Fruit fly (Drosophila melanogaster) whole organism, wandering third instar larva: ENCODE measurements around the gene CG18249.

Experiments
- CG9705 ChIP-seq: fragments of 200-800 bp; sonication (Bioruptor generic); optimal IDR thresholded peaks from 2 replicates; lab custom pipeline; 2018; ENCODE audit warnings: missing biosample characterization, mild to moderate bottlenecking, missing genetic modification characterization
- Dfd ChIP-seq: fragments of >200 bp; optimal IDR thresholded peaks from 2 replicates; lab custom pipeline; 2017; ENCODE audit warnings: missing biosample characterization, missing genetic modification characterization
- Hr78 ChIP-seq: fragments of >200 bp; optimal IDR thresholded peaks from 2 replicates; lab custom pipeline; 2017; ENCODE audit warnings: missing biosample characterization, missing genetic modification characterization
- Hr83 ChIP-seq: fragments of 200-300 bp; sonication (Bioruptor generic); optimal IDR thresholded peaks from 2 replicates; lab custom pipeline; 2016; ENCODE audit warnings: missing biosample characterization, mild to moderate bottlenecking, missing genetic modification characterization, moderate library complexity; ENCODE audit not compliant: poor library complexity, severe bottlenecking
- Mio ChIP-seq: sonication (Bioruptor generic); optimal IDR thresholded peaks from 2 replicates; lab custom pipeline; 2016; ENCODE audit warnings: missing biosample characterization, missing genetic modification characterization
- Myc ChIP-seq: fragments of >200 bp; optimal IDR thresholded peaks from 2 replicates; lab custom pipeline; 2017
- N ChIP-seq: fragments of >200 bp; optimal IDR thresholded peaks from 2 replicates; lab custom pipeline; 2018; ENCODE audit warnings: missing biosample characterization, missing external identifiers, missing genetic modification characterization
- OdsH ChIP-seq: fragments of 200-800 bp; sonication (Bioruptor generic); optimal IDR thresholded peaks from 2 replicates; lab custom pipeline; 2016; ENCODE audit warnings: missing biosample characterization, mild to moderate bottlenecking, missing genetic modification characterization
- Vsx2 ChIP-seq: fragments of 200-300, 225-300 bp; sonication (Bioruptor generic); optimal IDR thresholded peaks from 2 replicates; lab custom pipeline; 2018; ENCODE audit warnings: missing biosample characterization, missing genetic modification characterization; ENCODE audit not compliant: partially characterized antibody
- brk ChIP-seq: fragments of 200-800 bp; sonication (Bioruptor generic); optimal IDR thresholded peaks from 2 replicates; lab custom pipeline; 2016; ENCODE audit warnings: missing biosample characterization, mild to moderate bottlenecking, missing genetic modification characterization
- dl ChIP-seq, 2 experiments: fragments of 175-275, 200-275 bp in 1 of 2; fragments of 200-275 bp in 1 of 2; sonication (Bioruptor generic); optimal IDR thresholded peaks; lab custom pipeline; 2018; ENCODE audit warnings: mild to moderate bottlenecking in 2 of 2, missing biosample characterization in 2 of 2, missing genetic modification characterization in 2 of 2, moderate library complexity in 2 of 2; ENCODE audit not compliant: partially characterized antibody in 2 of 2, insufficient read depth in 1 of 2

dm6 chr3R:8207276-8207654 is 12.7 kb upstream of the CG18249 start:
- TF ChIP-seq dl (GFP tag; optimal IDR thresholded peaks at IDR 0.05; lab: Kevin White, UChicago; ENCODE audit: insufficient read depth in 1 of 2, partially characterized antibody in 2 of 2) = no peak
- no peak for TF ChIP-seq Dfd
- TF ChIP-seq Hr83 (GFP tag; lab: Kevin White, UChicago) = no peak
- no peak for TF ChIP-seq CG9705
- no peak for TF ChIP-seq brk (GFP tag; lab: Kevin White, UChicago)
- TF ChIP-seq N (GFP tag; lab: Kevin White, UChicago) = no peak
- no peak for TF ChIP-seq OdsH
- TF ChIP-seq Myc (lab: Kevin White, UChicago) = no peak
- no peak for TF ChIP-seq Mio (GFP tag; lab: Kevin White, UChicago)
- TF ChIP-seq Hr78 (GFP tag; lab: Kevin White, UChicago) = no peak
- no peak for TF ChIP-seq Vsx2 (GFP tag; lab: Kevin White, UChicago)
